Worm (Caenorhabditis elegans) whole organism, L4 larva: ENCODE measurements around the gene riok-3.

Source experiments
- aly-2 ChIP-seq: sonication (generic microtip); optimal IDR thresholded peaks from 2 replicates; lab custom pipeline; 2018; ENCODE audit warnings: missing biosample characterization, missing genetic modification characterization
- ceh-28 ChIP-seq: fragments of 150-350 bp; optimal IDR thresholded peaks from 2 replicates; lab custom pipeline; 2014; ENCODE audit warnings: missing biosample characterization, missing genetic modification reagents, missing genetic modification characterization
- ces-1 ChIP-seq: fragments of 150-350 bp; sonication (generic microtip); optimal IDR thresholded peaks from 4 replicates; lab custom pipeline; 2014; ENCODE audit warnings: missing biosample characterization, missing genetic modification reagents, missing genetic modification characterization
- dmd-8 ChIP-seq: fragments of 200-800 bp; sonication (Bioruptor generic); IDR thresholded peaks from 2 replicates; pipeline ENCODE4 v1.3.6; 2022; ENCODE audit warnings: missing genetic modification characterization, missing compliant biosample characterization
- duxl-1 ChIP-seq: sonication (generic microtip); optimal IDR thresholded peaks from 2 replicates; lab custom pipeline; 2016; ENCODE audit warnings: mild to moderate bottlenecking, missing genetic modification characterization, moderate library complexity, missing compliant biosample characterization; ENCODE audit not compliant: poor library complexity
- lin-39 ChIP-seq: fragments of 150-350 bp; optimal IDR thresholded peaks from 2 replicates; lab custom pipeline; 2014; ENCODE audit warnings: missing biosample characterization, missing genetic modification reagents, missing genetic modification characterization
- nhr-11 ChIP-seq: fragments of 150-350 bp; optimal IDR thresholded peaks from 2 replicates; lab custom pipeline; 2014; ENCODE audit warnings: missing biosample characterization, missing genetic modification characterization
- nhr-6 ChIP-seq: fragments of 150-350 bp; optimal IDR thresholded peaks from 2 replicates; lab custom pipeline; 2014; ENCODE audit warnings: missing biosample characterization, missing genetic modification characterization
- ztf-7 ChIP-seq: fragments of 150-350 bp; optimal IDR thresholded peaks from 2 replicates; lab custom pipeline; 2014; ENCODE audit warnings: missing biosample characterization, missing genetic modification characterization

DNA sequence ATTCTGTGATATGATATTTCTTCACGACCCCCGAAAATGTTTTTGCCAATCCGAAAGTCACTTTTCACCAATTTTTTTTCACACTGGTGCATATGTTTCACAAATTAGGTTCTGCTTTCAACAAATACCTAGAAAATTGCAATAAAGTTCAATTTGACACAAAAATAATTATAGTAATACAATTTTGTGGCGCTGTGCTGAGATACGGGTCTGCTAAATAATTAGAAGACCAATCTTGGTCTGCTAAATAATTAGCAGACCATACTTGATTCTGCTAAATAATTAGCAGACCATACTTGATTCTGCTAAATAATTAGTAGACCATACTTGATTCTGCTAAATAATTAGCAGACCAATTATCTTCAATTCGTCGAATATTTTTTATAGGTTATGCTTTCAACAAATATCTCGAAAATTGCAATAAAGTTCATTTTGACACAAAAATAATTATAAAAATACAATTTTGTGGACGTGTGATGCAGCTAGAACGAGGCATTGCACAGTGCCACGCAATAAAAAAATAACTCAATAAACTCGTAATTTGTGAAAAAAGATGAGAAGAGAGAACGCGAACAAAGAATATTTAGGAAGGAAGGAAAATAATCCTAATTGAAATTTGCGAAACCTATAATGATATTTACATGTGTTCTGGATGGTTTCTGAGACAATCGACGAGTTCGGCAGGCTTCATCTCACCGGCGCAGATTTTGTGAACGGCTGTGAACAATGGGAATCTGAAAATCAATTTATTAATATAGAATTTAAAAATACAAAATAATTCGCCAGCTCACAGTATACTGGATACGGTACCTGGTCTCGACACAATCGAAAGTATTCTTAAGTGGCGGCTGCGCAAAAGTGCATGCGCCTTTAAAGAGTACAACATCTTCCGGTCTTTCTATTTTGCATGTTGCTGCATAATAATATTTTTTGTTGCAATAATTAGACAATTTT lies 49.1 kb upstream of the riok-3 start:
- TF ChIP-seq nhr-6 (tag; lab: Kevin White, UChicago): no peak
- no peak for TF ChIP-seq nhr-11 (tag; lab: Kevin White, UChicago)
- TF ChIP-seq dmd-8 (GFP tag; lab: Robert Waterston, UW): no peak
- TF ChIP-seq aly-2 (tag; lab: Kevin White, UChicago): no peak
- no peak for TF ChIP-seq ces-1
- TF ChIP-seq lin-39 (tag; lab: Kevin White, UChicago): no peak
- no peak for TF ChIP-seq ceh-28 (tag; lab: Kevin White, UChicago)
- no peak for TF ChIP-seq ztf-7
- TF ChIP-seq duxl-1 (tag; lab: Kevin White, UChicago): no peak
